Worm (Caenorhabditis elegans) whole organism, mixed stage, embryonic: Measurements from ENCODE around the gene F59B2.12.

Source experiments
- blmp-1 ChIP-seq: fragments of 150-350 bp; optimal IDR thresholded peaks from 2 replicates; lab custom pipeline; 2014; ENCODE audit warnings: missing biosample characterization, missing genetic modification characterization
- ces-1 ChIP-seq: fragments of 150-350 bp; optimal IDR thresholded peaks from 2 replicates; lab custom pipeline; 2014; ENCODE audit warnings: missing biosample characterization, missing genetic modification reagents, missing genetic modification characterization
- cnd-1 ChIP-seq: fragments of 200-800 bp; sonication (Bioruptor generic); optimal IDR thresholded peaks from 2 replicates; lab custom pipeline; 2018; ENCODE audit warnings: mild to moderate bottlenecking, missing genetic modification characterization, missing compliant biosample characterization
- drap-1 ChIP-seq: fragments of 200-800 bp; sonication (Bioruptor generic); optimal IDR thresholded peaks from 3 replicates; lab custom pipeline; 2018; ENCODE audit warnings: mild to moderate bottlenecking, missing genetic modification characterization, missing compliant biosample characterization
- elt-1 ChIP-seq: sonication (generic microtip); optimal IDR thresholded peaks from 2 replicates; lab custom pipeline; 2017; ENCODE audit warnings: missing genetic modification characterization, mild to moderate bottlenecking, missing compliant biosample characterization, antibody characterized with exemption, moderate library complexity, borderline replicate concordance; ENCODE audit not compliant: insufficient read depth
- lsy-2 ChIP-seq: fragments of 150-350 bp; optimal IDR thresholded peaks from 2 replicates; lab custom pipeline; 2014; ENCODE audit warnings: missing biosample characterization, missing genetic modification characterization
- mls-2 ChIP-seq: sonication (generic microtip); optimal IDR thresholded peaks from 2 replicates; lab custom pipeline; 2016; ENCODE audit warnings: mild to moderate bottlenecking, missing genetic modification characterization, moderate library complexity, missing compliant biosample characterization
- nhr-12 ChIP-seq: fragments of 150-350 bp; optimal IDR thresholded peaks from 2 replicates; lab custom pipeline; 2014; ENCODE audit warnings: missing biosample characterization, missing genetic modification characterization
- nhr-237 ChIP-seq: fragments of 150-350 bp; optimal IDR thresholded peaks from 2 replicates; lab custom pipeline; 2014; ENCODE audit warnings: missing biosample characterization, missing genetic modification characterization
- snpc-4 ChIP-seq: fragments of 150-350 bp; optimal IDR thresholded peaks from 2 replicates; lab custom pipeline; 2014; ENCODE audit warnings: missing biosample characterization, missing genetic modification characterization
- sptf-1 ChIP-seq: sonication (generic microtip); optimal IDR thresholded peaks from 2 replicates; lab custom pipeline; 2017; ENCODE audit warnings: mild to moderate bottlenecking, missing genetic modification characterization, moderate library complexity, missing compliant biosample characterization
- unc-39 ChIP-seq: fragments of 150-350 bp; optimal IDR thresholded peaks from 2 replicates; lab custom pipeline; 2014; ENCODE audit warnings: missing biosample characterization, missing genetic modification characterization
- unc-62 ChIP-seq: fragments of 150-350 bp; optimal IDR thresholded peaks from 2 replicates; lab custom pipeline; 2014; ENCODE audit warnings: missing biosample characterization, missing genetic modification reagents, missing genetic modification characterization
- zip-8 ChIP-seq: fragments of 150-350 bp; optimal IDR thresholded peaks from 2 replicates; lab custom pipeline; 2014; ENCODE audit warnings: missing biosample characterization, missing genetic modification characterization

- TF ChIP-seq blmp-1 (tag; lab: Kevin White, UChicago) (no peak), mls-2 (tag; lab: Kevin White, UChicago) (peak; percentile 28), sptf-1 (tag; lab: Kevin White, UChicago) (no peak), snpc-4 (tag; lab: Kevin White, UChicago) (no peak), nhr-12 (tag; lab: Kevin White, UChicago) (no peak), lsy-2 (no peak), ces-1 (GFP tag; lab: Kevin White, UChicago) (peak; percentile 59), cnd-1 (no peak), nhr-237 (tag; lab: Kevin White, UChicago) (no peak), zip-8 (tag; lab: Kevin White, UChicago) (no peak), unc-62 (GFP tag; lab: Kevin White, UChicago) (no peak), elt-1 (no peak), drap-1 (GFP tag; lab: Kevin White, UChicago) (no peak), unc-39 (tag; lab: Kevin White, UChicago) (no peak)
Measured at ce11 chrIII:9052371-9052978, 35.1 kb downstream of the F59B2.12 start.
